Worm (Caenorhabditis elegans) whole organism, dauer: ENCODE results near the gene F58B4.5.

Experiments used
- unc-62 ChIP-seq: sonication (generic microtip); optimal IDR thresholded peaks from 2 replicates; lab custom pipeline; 2017; ENCODE audit warnings: missing biosample characterization, missing genetic modification reagents, missing genetic modification characterization

F58B4.5 gene

DNA sequence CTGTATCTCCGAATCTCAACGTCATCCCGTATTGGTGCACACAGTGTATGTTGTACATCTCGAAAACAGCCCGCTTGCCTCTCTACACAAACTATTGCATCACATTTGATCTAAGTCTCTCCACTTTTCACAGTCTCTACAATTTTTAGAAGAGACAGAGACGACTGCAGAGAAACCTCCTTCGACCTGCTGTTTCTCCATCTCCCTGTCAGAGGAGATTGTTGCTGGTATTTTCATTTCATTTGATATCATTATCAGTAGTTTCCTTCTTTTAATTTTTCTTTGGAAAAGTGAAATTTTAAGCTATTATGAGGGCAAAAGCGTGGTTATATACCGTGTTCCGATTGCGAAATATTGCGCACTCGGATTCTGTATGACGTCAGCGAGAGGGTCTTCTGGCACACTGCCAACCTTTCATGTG is 8.1 kb downstream of the F58B4.5 start:
- TF ChIP-seq unc-62 (GFP tag; lab: Kevin White, UChicago): no peak

ce11 chrV:10941150-10941549 is 8.7 kb downstream of the F58B4.5 start, which contains the start of gene F17C11.26:
F17C11.26 (plus strand) TSS chrV:10941450.
- TF ChIP-seq unc-62 (GFP tag; lab: Kevin White, UChicago): no peak

ce11 chrV:10942161-10942560 is 9.7 kb downstream of the F58B4.5 start, which contains the start of gene zip-9:
zip-9 (plus strand) TSS chrV:10942461.
- no peak for TF ChIP-seq unc-62 (GFP tag; lab: Kevin White, UChicago)

- TF ChIP-seq unc-62 (GFP tag; lab: Kevin White, UChicago): no peak
These were observed 12.4 kb downstream of the F58B4.5 start for ce11 chrV:10944903-10945302.

ce11 chrV:10947210-10947609 is 14.7 kb downstream of the F58B4.5 start:
- TF ChIP-seq unc-62 (GFP tag; lab: Kevin White, UChicago): no peak

DNA sequence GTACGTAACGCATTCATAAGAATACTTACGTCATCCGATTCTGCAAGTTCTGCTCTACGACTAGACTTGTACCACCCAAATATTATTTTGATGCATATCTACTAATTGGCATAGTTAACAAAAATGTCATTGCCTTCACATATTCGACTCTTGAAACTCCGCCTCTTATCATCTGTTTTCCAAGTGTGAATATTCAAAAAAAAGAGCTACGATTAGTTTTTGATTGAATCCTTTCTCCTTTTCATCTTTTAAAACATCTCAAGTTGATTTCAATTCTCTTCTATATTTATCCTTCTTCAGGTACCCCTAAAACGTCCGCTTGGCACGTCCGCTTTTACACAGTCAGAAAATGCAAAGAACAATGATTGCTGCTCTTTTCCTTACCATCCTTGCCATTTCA is 15.4 kb downstream of the F58B4.5 start, which contains the start of gene F17C11.2:
Gene F17C11.2 (plus strand): TSS at position 301 of the 400 bp plus-strand sequence.
- TF ChIP-seq unc-62 (GFP tag; lab: Kevin White, UChicago): no peak

DNA sequence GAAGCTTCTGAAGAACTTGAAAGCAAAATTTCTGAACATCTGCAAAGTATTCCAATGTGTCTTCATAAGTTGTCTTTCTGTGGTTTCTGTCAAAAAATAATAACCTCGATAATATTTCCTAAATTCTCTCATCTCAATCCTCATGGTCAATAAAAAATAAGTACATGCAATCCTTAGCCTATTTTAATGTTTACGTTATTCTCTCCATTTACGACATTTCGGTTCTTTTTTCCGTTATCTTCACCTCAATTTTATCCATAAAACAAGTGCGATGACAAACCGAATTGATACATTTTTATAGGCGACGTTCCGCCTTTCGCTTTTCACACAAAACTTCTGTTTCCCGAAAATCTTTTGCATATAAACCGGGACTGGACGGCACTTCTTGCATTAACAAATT is 17.0 kb downstream of the F58B4.5 start, which contains the start of gene col-153:
Gene col-153 (plus strand): TSS at position 301 of the 400 bp plus-strand sequence.
- no peak for TF ChIP-seq unc-62 (GFP tag; lab: Kevin White, UChicago)

ce11 chrV:10951655-10952278 is 19.3 kb downstream of the F58B4.5 start, which contains the start of gene F17C11.4:
F17C11.4 (plus strand) TSS chrV:10951860.
- TF ChIP-seq unc-62 (GFP tag; lab: Kevin White, UChicago): no peak

- TF ChIP-seq unc-62 (GFP tag; lab: Kevin White, UChicago): no peak
These were observed 21.1 kb downstream of the F58B4.5 start for ce11 chrV:10953471-10954155.

ce11 chrV:10954334-10954733 is 21.8 kb downstream of the F58B4.5 start, which contains the start of gene clec-221:
clec-221 (minus strand) TSS chrV:10954434.
- TF ChIP-seq unc-62 (GFP tag; lab: Kevin White, UChicago): no peak

- TF ChIP-seq unc-62 (GFP tag; lab: Kevin White, UChicago): no peak
These were observed 22.3 kb downstream of the F58B4.5 start, which contains the start of gene F17C11.6 for ce11 chrV:10954832-10955231. F17C11.6 (plus strand) TSS chrV:10955121.

DNA sequence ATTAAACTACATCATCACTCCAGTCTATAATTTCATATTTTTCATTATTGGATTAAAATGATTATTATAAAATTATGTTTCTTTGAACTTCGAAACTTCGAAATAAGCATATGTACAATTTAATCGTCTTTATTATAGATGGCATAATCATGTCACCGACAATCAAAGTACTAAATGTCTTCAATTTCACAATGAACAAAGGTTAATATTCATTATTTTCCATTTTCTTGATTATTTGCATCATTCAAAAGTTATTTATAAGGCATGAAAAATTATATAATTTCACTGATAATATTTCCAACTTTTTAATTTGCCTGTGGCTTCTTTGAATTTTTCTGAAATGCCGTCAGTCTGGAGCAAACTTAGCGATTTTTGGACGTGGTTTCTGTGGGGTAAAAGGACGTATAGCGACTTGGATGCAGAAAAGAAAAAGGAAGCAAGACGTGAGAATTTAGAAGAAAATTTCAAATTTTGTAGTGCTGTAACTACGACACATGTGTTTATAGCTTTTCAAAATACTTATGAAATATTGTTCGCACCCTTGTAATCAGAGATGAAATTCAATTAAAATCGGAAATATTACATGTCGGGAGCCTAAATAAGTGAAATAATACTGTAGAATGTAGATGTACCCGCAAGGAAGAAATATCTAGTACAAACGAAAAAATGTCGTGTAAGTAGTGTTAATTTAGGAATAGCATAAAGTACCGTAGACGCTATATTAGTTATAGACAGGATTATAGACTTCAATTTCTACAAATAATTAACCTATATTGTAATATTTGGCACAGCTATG is 23.4 kb downstream of the F58B4.5 start, which contains the start of gene F17C11.13:
Gene F17C11.13 (plus strand): TSS at position 243 of the 796 bp plus-strand sequence.
- no peak for TF ChIP-seq unc-62 (GFP tag; lab: Kevin White, UChicago)

ce11 chrV:10958322-10958900 is 25.9 kb downstream of the F58B4.5 start, which contains the start of gene pigt-1:
pigt-1 (minus strand) TSS chrV:10958821.
- TF ChIP-seq unc-62 (GFP tag; lab: Kevin White, UChicago): no peak

- TF ChIP-seq unc-62 (GFP tag; lab: Kevin White, UChicago): no peak
These were observed 28.1 kb downstream of the F58B4.5 start, which contains the start of gene vps-36 for ce11 chrV:10960544-10960943. vps-36 (minus strand) TSS chrV:10960669.

ce11 chrV:10961448-10961870 is 29.0 kb downstream of the F58B4.5 start:
- TF ChIP-seq unc-62 (GFP tag; lab: Kevin White, UChicago): no peak
